Fruit fly (Drosophila melanogaster): ENCODE data around the gene Ggt-1.

dm6 chrX:18515988-18516541 lies 3.7 kb upstream of the Ggt-1 start:
- TF ChIP-seq CG8478 (optimal IDR thresholded peaks at IDR 0.05) (no peak), CTCF (optimal IDR thresholded peaks at IDR 0.05) (peak; percentile 6 to 42)
